Fruit fly (Drosophila melanogaster) whole organism, embryonic: ENCODE data around the gene tai.

Experiments used
- CG10267 ChIP-seq: fragments of 200-800 bp; sonication (Bioruptor generic); optimal IDR thresholded peaks from 2 replicates; lab custom pipeline; 2018; ENCODE audit warnings: missing biosample characterization, mild to moderate bottlenecking, missing genetic modification characterization, moderate library complexity
- CG10959 ChIP-seq: fragments of 200-800 bp; sonication (Bioruptor generic); IDR thresholded peaks from 2 replicates; pipeline ENCODE4 v1.3.6; 2022; ENCODE audit warnings: missing biosample characterization, missing genetic modification characterization
- CG11085 ChIP-seq: fragments of 200-800 bp; sonication (Bioruptor generic); IDR thresholded peaks from 2 replicates; pipeline ENCODE4 v1.3.6; 2022; ENCODE audit warnings: missing biosample characterization, missing genetic modification characterization
- CG11093 ChIP-seq: fragments of 200-800 bp; sonication (Bioruptor generic); IDR thresholded peaks from 3 replicates; pipeline ENCODE4 v1.3.6; 2022; ENCODE audit warnings: missing biosample characterization, missing genetic modification characterization
- CG12071 ChIP-seq: fragments of 200-800 bp; sonication (Bioruptor generic); optimal IDR thresholded peaks from 3 replicates; lab custom pipeline; 2018; ENCODE audit warnings: missing biosample characterization, mild to moderate bottlenecking, missing genetic modification characterization
- CG12299 ChIP-seq: fragments of 200-800 bp; sonication (Bioruptor generic); optimal IDR thresholded peaks from 2 replicates; lab custom pipeline; 2018; ENCODE audit warnings: missing biosample characterization, mild to moderate bottlenecking, missing genetic modification characterization
- CG12391 ChIP-seq: fragments of 200-800 bp; sonication (Bioruptor generic); optimal IDR thresholded peaks from 3 replicates; lab custom pipeline; 2018; ENCODE audit warnings: missing biosample characterization, mild to moderate bottlenecking, missing genetic modification characterization, moderate library complexity
- CG12659 ChIP-seq: fragments of 200-800 bp; sonication (Bioruptor generic); optimal IDR thresholded peaks from 3 replicates; lab custom pipeline; 2017; ENCODE audit warnings: mild to moderate bottlenecking, missing biosample characterization, missing genetic modification reagents, missing genetic modification characterization
- CG13424 ChIP-seq: fragments of 200-800 bp; sonication (Bioruptor generic); optimal IDR thresholded peaks from 2 replicates; lab custom pipeline; 2019; ENCODE audit warnings: missing biosample characterization, mild to moderate bottlenecking, missing genetic modification characterization, moderate library complexity
- CG16779 ChIP-seq: fragments of 200-800 bp; sonication (Bioruptor generic); IDR thresholded peaks from 2 replicates; pipeline ENCODE4 v1.3.6; 2022; ENCODE audit warnings: missing biosample characterization, missing genetic modification characterization
- CG17612 ChIP-seq: fragments of 200-800 bp; sonication (Bioruptor generic); IDR thresholded peaks from 2 replicates; pipeline ENCODE4 v1.3.6; 2022; ENCODE audit warnings: missing biosample characterization, missing genetic modification characterization
- CG17802 ChIP-seq: fragments of 200-800 bp; sonication (Bioruptor generic); optimal IDR thresholded peaks from 2 replicates; lab custom pipeline; 2018; ENCODE audit warnings: missing biosample characterization, mild to moderate bottlenecking, missing genetic modification characterization, moderate library complexity
- CG33557 ChIP-seq: fragments of 200-800 bp; sonication (Bioruptor generic); optimal IDR thresholded peaks from 2 replicates; lab custom pipeline; 2019; ENCODE audit warnings: missing biosample characterization, mild to moderate bottlenecking, missing genetic modification characterization, moderate library complexity
- CG3838 ChIP-seq: fragments of 200-800 bp; sonication (Bioruptor generic); optimal IDR thresholded peaks from 3 replicates; lab custom pipeline; 2016; ENCODE audit warnings: missing biosample characterization, missing genetic modification characterization
- CG42726 ChIP-seq: fragments of 200-800 bp; sonication (Bioruptor generic); IDR thresholded peaks from 2 replicates; pipeline ENCODE4 v1.3.6; 2022; ENCODE audit warnings: missing biosample characterization, missing genetic modification characterization; ENCODE audit not compliant: partially characterized antibody
- CG4854 ChIP-seq: fragments of 200-800 bp; sonication (Bioruptor generic); optimal IDR thresholded peaks from 2 replicates; lab custom pipeline; 2016; ENCODE audit warnings: missing biosample characterization, missing genetic modification characterization, inconsistent platforms
- CG5953 ChIP-seq: fragments of 200-800 bp; sonication (Bioruptor generic); IDR thresholded peaks from 2 replicates; pipeline ENCODE4 v1.3.6; 2022; ENCODE audit warnings: missing biosample characterization, missing genetic modification characterization
- CG7987 ChIP-seq: fragments of 200-800 bp; sonication (Bioruptor generic); optimal IDR thresholded peaks from 2 replicates; lab custom pipeline; 2018; ENCODE audit warnings: missing biosample characterization, mild to moderate bottlenecking, missing genetic modification characterization, moderate library complexity
- CG8089 ChIP-seq: fragments of 200-800 bp; sonication (Bioruptor generic); optimal IDR thresholded peaks from 3 replicates; lab custom pipeline; 2016; ENCODE audit warnings: missing biosample characterization, missing genetic modification characterization
- CHES-1-like ChIP-seq: fragments of 200-800 bp; sonication (Bioruptor generic); optimal IDR thresholded peaks from 2 replicates; lab custom pipeline; 2016; ENCODE audit warnings: missing biosample characterization, missing genetic modification characterization
- CTCF ChIP-seq: fragments of 200-800 bp; sonication (Bioruptor generic); optimal IDR thresholded peaks from 2 replicates; lab custom pipeline; 2017; ENCODE audit warnings: missing biosample characterization, mild to moderate bottlenecking, missing genetic modification characterization, moderate library complexity
- E2f2 ChIP-seq: fragments of 200-800 bp; sonication (Bioruptor generic); IDR thresholded peaks from 2 replicates; pipeline ENCODE4 v1.3.6; 2022; ENCODE audit warnings: missing biosample characterization, missing genetic modification characterization
- Fer3 ChIP-seq: fragments of 200-800 bp; sonication (Bioruptor generic); optimal IDR thresholded peaks from 2 replicates; lab custom pipeline; 2018; ENCODE audit warnings: missing biosample characterization, mild to moderate bottlenecking, missing genetic modification characterization, moderate library complexity
- Gsc ChIP-seq: fragments of 200-800 bp; sonication (Bioruptor generic); IDR thresholded peaks from 2 replicates; pipeline ENCODE4 v1.3.6; 2022; ENCODE audit warnings: missing biosample characterization, missing genetic modification characterization
- HLHmδ ChIP-seq: fragments of 200-800 bp; sonication (Bioruptor generic); optimal IDR thresholded peaks from 2 replicates; lab custom pipeline; 2018; ENCODE audit warnings: missing biosample characterization, mild to moderate bottlenecking, missing genetic modification characterization, moderate library complexity
- HmgD ChIP-seq: fragments of 200-800 bp; sonication (Bioruptor generic); optimal IDR thresholded peaks from 3 replicates; lab custom pipeline; 2016; ENCODE audit warnings: missing biosample characterization, missing genetic modification characterization
- MESR4 ChIP-seq: fragments of 200-800 bp; sonication (Bioruptor generic); optimal IDR thresholded peaks from 2 replicates; lab custom pipeline; 2018; ENCODE audit warnings: missing biosample characterization, mild to moderate bottlenecking, missing genetic modification characterization, moderate library complexity
- NfI ChIP-seq: fragments of 200-800 bp; sonication (Bioruptor generic); optimal IDR thresholded peaks from 3 replicates; lab custom pipeline; 2018; ENCODE audit warnings: missing biosample characterization, mild to moderate bottlenecking, missing genetic modification characterization, moderate library complexity
- Ptx1 ChIP-seq: fragments of 200-800 bp; sonication (Bioruptor generic); IDR thresholded peaks from 2 replicates; pipeline ENCODE4 v1.3.6; 2022; ENCODE audit warnings: missing biosample characterization, missing genetic modification characterization
- Sin3A ChIP-seq: fragments of >200 bp; optimal IDR thresholded peaks from 2 replicates; lab custom pipeline; 2018
- TFAM ChIP-seq: fragments of 200-800 bp; sonication (Bioruptor generic); optimal IDR thresholded peaks from 2 replicates; lab custom pipeline; 2017; ENCODE audit warnings: missing biosample characterization, missing genetic modification characterization, inconsistent platforms
- ap ChIP-seq: fragments of 200-800 bp; sonication (Bioruptor generic); IDR thresholded peaks from 2 replicates; pipeline ENCODE4 v1.3.6; 2022; ENCODE audit warnings: missing biosample characterization, missing genetic modification characterization
- ara ChIP-seq: fragments of 200-800 bp; sonication (Bioruptor generic); IDR thresholded peaks from 2 replicates; pipeline ENCODE4 v1.3.6; 2022; ENCODE audit warnings: missing biosample characterization, missing genetic modification characterization
- ato ChIP-seq: fragments of 200-800 bp; sonication (Bioruptor generic); IDR thresholded peaks from 2 replicates; pipeline ENCODE4 v1.3.6; 2022; ENCODE audit warnings: missing biosample characterization, missing genetic modification characterization; ENCODE audit not compliant: partially characterized antibody
- br ChIP-seq: fragments of >200 bp; optimal IDR thresholded peaks from 2 replicates; lab custom pipeline; 2017
- cg ChIP-seq: fragments of 200-800 bp; sonication (Bioruptor generic); optimal IDR thresholded peaks from 3 replicates; lab custom pipeline; 2019; ENCODE audit warnings: missing biosample characterization, mild to moderate bottlenecking, missing genetic modification characterization, moderate library complexity
- danr ChIP-seq: fragments of 200-800 bp; sonication (Bioruptor generic); IDR thresholded peaks from 2 replicates; pipeline ENCODE4 v1.3.6; 2022; ENCODE audit warnings: missing biosample characterization, missing genetic modification characterization
- dimm ChIP-seq: fragments of 200-800 bp; sonication (Bioruptor generic); IDR thresholded peaks from 2 replicates; pipeline ENCODE4 v1.3.6; 2022; ENCODE audit warnings: missing biosample characterization, missing genetic modification characterization
- esg ChIP-seq: fragments of 200-800 bp; sonication (Bioruptor generic); conservative IDR thresholded peaks from 2 replicates; pipeline ENCODE4 v1.3.6; 2022; ENCODE audit warnings: missing biosample characterization, missing genetic modification characterization
- gsb ChIP-seq: fragments of 200-800 bp; sonication (Bioruptor generic); IDR thresholded peaks from 2 replicates; pipeline ENCODE4 v1.3.6; 2022; ENCODE audit warnings: missing biosample characterization, missing genetic modification characterization
- jing ChIP-seq: fragments of 200-800 bp; sonication (Bioruptor generic); optimal IDR thresholded peaks from 2 replicates; lab custom pipeline; 2018; ENCODE audit warnings: missing biosample characterization, mild to moderate bottlenecking, missing genetic modification characterization
- jumu ChIP-seq: fragments of 200-800 bp; sonication (Bioruptor generic); optimal IDR thresholded peaks from 3 replicates; lab custom pipeline; 2016; ENCODE audit warnings: missing biosample characterization, missing genetic modification characterization
- nerfin-1 ChIP-seq: fragments of 200-800 bp; sonication (Bioruptor generic); optimal IDR thresholded peaks from 3 replicates; lab custom pipeline; 2019; ENCODE audit warnings: missing biosample characterization, mild to moderate bottlenecking, missing genetic modification characterization, moderate library complexity
- odd ChIP-seq: fragments of 200-800 bp; sonication (Bioruptor generic); optimal IDR thresholded peaks from 2 replicates; lab custom pipeline; 2017; ENCODE audit warnings: missing biosample characterization, mild to moderate bottlenecking, missing genetic modification characterization
- otp ChIP-seq: fragments of 200-800 bp; sonication (Bioruptor generic); IDR thresholded peaks from 3 replicates; pipeline ENCODE4, ENCODE4 v1.3.6; 2022; ENCODE audit warnings: missing biosample characterization, missing genetic modification characterization
- pnt ChIP-seq: fragments of 200-800 bp; sonication (Bioruptor generic); optimal IDR thresholded peaks from 3 replicates; lab custom pipeline; 2016; ENCODE audit warnings: missing biosample characterization, missing genetic modification characterization
- sens ChIP-seq: fragments of 200-800 bp; sonication (Bioruptor generic); peaks from one replicate; lab custom pipeline; 2016; ENCODE audit warnings: missing biosample characterization, missing genetic modification characterization
- stwl ChIP-seq: fragments of 200-800 bp; sonication (Bioruptor generic); optimal IDR thresholded peaks from 3 replicates; lab custom pipeline; 2018; ENCODE audit warnings: missing biosample characterization, mild to moderate bottlenecking, missing genetic modification characterization, moderate library complexity
- unpg ChIP-seq: fragments of 200-800 bp; sonication (Bioruptor generic); optimal IDR thresholded peaks from 3 replicates; lab custom pipeline; 2018; ENCODE audit warnings: missing biosample characterization, mild to moderate bottlenecking, missing genetic modification characterization, moderate library complexity
- vfl ChIP-seq: fragments of 200-800 bp; sonication (Bioruptor generic); optimal IDR thresholded peaks from 2 replicates; lab custom pipeline; 2016; ENCODE audit warnings: missing biosample characterization, missing genetic modification characterization
- vvl ChIP-seq: fragments of 200-800 bp; sonication (Bioruptor generic); IDR thresholded peaks from 2 replicates; pipeline ENCODE4 v1.3.6; 2022; ENCODE audit warnings: missing biosample characterization, missing genetic modification characterization
- zfh2 ChIP-seq: fragments of 200-800 bp; sonication (Bioruptor generic); optimal IDR thresholded peaks from 2 replicates; lab custom pipeline; 2016; ENCODE audit warnings: missing biosample characterization, missing genetic modification characterization

tai gene

DNA sequence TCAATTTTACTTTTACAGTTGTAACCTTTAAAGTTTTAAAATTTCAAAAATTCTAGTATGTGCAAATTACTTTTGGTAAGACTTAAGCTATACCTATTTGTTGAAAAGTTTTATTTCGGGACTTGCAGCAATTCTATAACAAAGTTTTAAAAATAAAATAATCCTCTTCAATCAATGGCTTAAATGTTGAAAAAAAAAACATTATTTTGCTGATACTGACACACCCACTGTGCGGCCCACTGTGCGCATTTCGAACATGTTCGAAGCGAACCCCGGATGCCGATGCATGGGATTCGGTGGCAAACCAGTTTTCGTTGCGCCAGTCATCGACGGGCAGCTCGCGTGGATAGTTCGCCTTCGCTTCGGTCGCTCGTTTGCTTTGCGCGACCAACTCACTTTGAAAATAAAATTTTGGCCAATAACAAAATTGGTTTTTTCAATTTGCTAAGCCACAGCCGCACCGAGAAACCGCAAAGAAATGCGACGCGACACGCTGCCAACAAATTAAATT, 41.1 kb upstream of the tai start, which contains the start of gene CG32982 (continued):
- TF ChIP-seq CG8089 (GFP tag; lab: Kevin White, UChicago) (peak; percentile 86), CG12391 (tag; lab: Kevin White, UChicago) (peak; percentile 92), br (lab: Kevin White, UChicago) (no peak), zfh2 (GFP tag; lab: Kevin White, UChicago) (peak; percentile 91), CG7987 (GFP tag; lab: Kevin White, UChicago) (peak; percentile 69), sens (GFP tag; lab: Kevin White, UChicago) (peak; percentile 99), gsb (GFP tag; lab: Robert Waterston, UW) (peak; percentile 79), jumu (GFP tag; lab: Kevin White, UChicago) (peak; percentile 92), HLHmδ (peak; percentile 87), HmgD (GFP tag; lab: Kevin White, UChicago) (peak; percentile 19), ap (GFP tag; lab: Robert Waterston, UW) (peak; percentile 78), Gsc (GFP tag; lab: Robert Waterston, UW) (no peak), otp (GFP tag; lab: Robert Waterston, UW) (peak; percentile 80; the same call in 2 of the 3 replicates), CHES-1-like (GFP tag; lab: Kevin White, UChicago) (peak; percentile 88), CG5953 (GFP tag; lab: Robert Waterston, UW) (peak; percentile 77), TFAM (GFP tag; lab: Kevin White, UChicago) (peak; percentile 53), CG12071 (GFP tag; lab: Kevin White, UChicago) (peak; percentile 74), ato (no peak), ara (GFP tag; lab: Robert Waterston, UW) (peak; percentile 89), jing (no peak), danr (GFP tag; lab: Robert Waterston, UW) (peak; percentile 81; the same call in 1 of the 2 replicates), cg (GFP tag; lab: Kevin White, UChicago) (no peak), vvl (GFP tag; lab: Robert Waterston, UW) (peak; percentile 90), Fer3 (tag; lab: Kevin White, UChicago) (peak; percentile 87), CG17802 (tag; lab: Kevin White, UChicago) (peak; percentile 58), Sin3A (lab: Kevin White, UChicago) (no peak), CG42726 (GFP tag; lab: Robert Waterston, UW) (peak; percentile 73; the same call in 1 of the 2 replicates), CG12659 (peak; percentile 95), pnt (GFP tag; lab: Kevin White, UChicago) (peak; percentile 93), vfl (GFP tag; lab: Kevin White, UChicago) (peak; percentile 77), Ptx1 (GFP tag; lab: Robert Waterston, UW) (peak; percentile 92), CG33557 (GFP tag; lab: Kevin White, UChicago) (peak; percentile 85), E2f2 (GFP tag; lab: Robert Waterston, UW) (peak; percentile 70), esg (GFP tag; lab: Robert Waterston, UW) (peak; percentile 82), CG17612 (GFP tag; lab: Robert Waterston, UW) (peak; percentile 68), CG13424 (tag; lab: Kevin White, UChicago) (peak; percentile 94), dimm (peak; percentile 74), CG10267 (tag; lab: Kevin White, UChicago) (peak; percentile 88), odd (peak; percentile 92), CG3838 (GFP tag; lab: Kevin White, UChicago) (peak; percentile 36), CG4854 (GFP tag; lab: Kevin White, UChicago) (peak; percentile 75), MESR4 (GFP tag; lab: Kevin White, UChicago) (no peak), NfI (GFP tag; lab: Kevin White, UChicago) (peak; percentile 55), unpg (peak; percentile 85), CTCF (GFP tag; lab: Kevin White, UChicago) (peak; percentile 12), CG10959 (GFP tag; lab: Robert Waterston, UW) (peak; percentile 75), CG16779 (GFP tag; lab: Robert Waterston, UW) (peak; percentile 61; the same call in 1 of the 2 replicates), CG12299 (tag; lab: Kevin White, UChicago) (peak; percentile 14), CG11085 (GFP tag; lab: Robert Waterston, UW) (peak; percentile 86), stwl (tag; lab: Kevin White, UChicago) (no peak), CG11093 (peak; percentile 89), nerfin-1 (peak; percentile 95)
